Fruit fly (Drosophila melanogaster): ENCODE data around the gene CG32486.
A peak's percentile ranks its signal among the peaks of the same experiment; 100 is the strongest.

Gene CG32486

dm6 chr3L:3106908-3107821 is 36.5 kb upstream of the CG32486 start, which contains the start of gene Cht7 (continued):
- TF ChIP-seq Awh (GFP tag; IDR thresholded peaks at IDR 0.05) (peak; percentile 81), E2f2 (GFP tag; IDR thresholded peaks at IDR 0.05) (peak; percentile 64), CG11398 (GFP tag; optimal IDR thresholded peaks at IDR 0.05) (peak; percentile 49)

- TF ChIP-seq row (GFP tag; IDR thresholded peaks at IDR 0.05) (peak; percentile 28; the same call in 2 of the 3 replicates), sqz (GFP tag; optimal IDR thresholded peaks at IDR 0.05) (peak; percentile 36), sens (GFP tag) (peak; percentile 36), gcm2 (GFP tag; optimal IDR thresholded peaks at IDR 0.05) (no peak), CG30020 (tag; optimal IDR thresholded peaks at IDR 0.05) (no peak), bsh (GFP tag; optimal IDR thresholded peaks at IDR 0.05) (peak in 1 of 2 experiments; percentile 41), slbo (GFP tag; IDR thresholded peaks at IDR 0.05) (peak; percentile 27), CG3726 (GFP tag; IDR thresholded peaks at IDR 0.05) (no peak), grn (GFP tag; optimal IDR thresholded peaks at IDR 0.05) (no peak), CG2120 (GFP tag; optimal IDR thresholded peaks at IDR 0.05) (peak; percentile 8), CG14667 (GFP tag; IDR thresholded peaks at IDR 0.05) (0 out of 2 replicates have a peak, but pooled peaks have one; percentile 4), CG5245 (GFP tag; optimal IDR thresholded peaks at IDR 0.05) (no peak), CG2678 (tag; optimal IDR thresholded peaks at IDR 0.05) (peak; percentile 16), CG2712 (tag; optimal IDR thresholded peaks at IDR 0.05) (peak; percentile 8), lilli (GFP tag; optimal IDR thresholded peaks at IDR 0.05) (peak; percentile 5), Rfx (GFP tag; IDR thresholded peaks at IDR 0.05) (peak; percentile 13; the same call in 1 of the 2 replicates), Drgx (GFP tag; IDR thresholded peaks at IDR 0.05) (peak; percentile 45; the same call in 1 of the 2 replicates), CG32532 (GFP tag; IDR thresholded peaks at IDR 0.05) (0 out of 2 replicates have a peak, but pooled peaks have one; percentile 33), gem (tag; optimal IDR thresholded peaks at IDR 0.05) (peak; percentile 38), Optix (GFP tag; IDR thresholded peaks at IDR 0.05) (no peak), crp (GFP tag; optimal IDR thresholded peaks at IDR 0.05) (no peak), mam (GFP tag; optimal IDR thresholded peaks at IDR 0.05) (no peak), Blimp-1 (GFP tag; optimal IDR thresholded peaks at IDR 0.05) (peak; percentile 10), HmgD (GFP tag; optimal IDR thresholded peaks at IDR 0.05) (no peak), grau (tag; optimal IDR thresholded peaks at IDR 0.05) (peak; percentile 13), CG9215 (GFP tag; IDR thresholded peaks at IDR 0.05) (peak; percentile 28; the same call in 1 of the 2 replicates)
Measured at dm6 chr3L:3106146-3106545, 35.5 kb upstream of the CG32486 start.

- TF ChIP-seq Ets65A (GFP tag) (peak; percentile 51), ewg (GFP tag; optimal IDR thresholded peaks at IDR 0.05) (no peak)
Measured at dm6 chr3L:3105531-3105930, 34.9 kb upstream of the CG32486 start.

dm6 chr3L:3102506-3103023 is 31.9 kb upstream of the CG32486 start:
- peak; percentile 22; the same call in 1 of the 2 replicates for TF ChIP-seq Awh (GFP tag; IDR thresholded peaks at IDR 0.05)
- peak; percentile 27 for TF ChIP-seq Med (GFP tag)
- TF ChIP-seq oc (tag; optimal IDR thresholded peaks at IDR 0.05): peak; percentile 35
- TF ChIP-seq Camta (GFP tag; optimal IDR thresholded peaks at IDR 0.05): no peak
- peak; percentile 17; the same call in 1 of the 2 replicates for TF ChIP-seq vvl (GFP tag; IDR thresholded peaks at IDR 0.05)
- peak in 1 of 2 experiments; percentile 57 for TF ChIP-seq Pdp1 (GFP tag; optimal IDR thresholded peaks at IDR 0.05)
- TF ChIP-seq Hr78 (GFP tag; optimal IDR thresholded peaks at IDR 0.05): peak in 1 of 2 experiments; percentile 89
- no peak for TF ChIP-seq Nf-YA (GFP tag; IDR thresholded peaks at IDR 0.05)
- 0 out of 3 replicates have a peak, but pooled peaks have one; percentile 17 for TF ChIP-seq ken (GFP tag; IDR thresholded peaks at IDR 0.05)
- TF ChIP-seq abd-A (tag; optimal IDR thresholded peaks at IDR 0.05): peak; percentile 97
- peak; percentile 70 for TF ChIP-seq pros (GFP tag; optimal IDR thresholded peaks at IDR 0.05)
- TF ChIP-seq Chrac-16 (GFP tag; optimal IDR thresholded peaks at IDR 0.05): no peak
- no peak for TF ChIP-seq cwo (GFP tag; optimal IDR thresholded peaks at IDR 0.05)
- peak; percentile 6 for TF ChIP-seq Abd-B (GFP tag; optimal IDR thresholded peaks at IDR 0.05)
- TF ChIP-seq salm (tag; optimal IDR thresholded peaks at IDR 0.05): peak; percentile 7

Data from whole organism, embryonic.